Fruit fly (Drosophila melanogaster) whole organism, wandering third instar larva: ENCODE data around the gene RpS4.

ENCODE experiments used
- Abd-B ChIP-seq: fragments of >200 bp; optimal IDR thresholded peaks from 2 replicates; lab custom pipeline; 2017; ENCODE audit warnings: missing biosample characterization, missing genetic modification characterization
- CG32264 ChIP-seq: fragments of 200-800 bp; sonication (Bioruptor generic); optimal IDR thresholded peaks from 2 replicates; lab custom pipeline; 2016; ENCODE audit warnings: missing biosample characterization, missing genetic modification characterization
- CG9705 ChIP-seq: fragments of 200-800 bp; sonication (Bioruptor generic); optimal IDR thresholded peaks from 2 replicates; lab custom pipeline; 2018; ENCODE audit warnings: missing biosample characterization, mild to moderate bottlenecking, missing genetic modification characterization
- CrebA ChIP-seq: fragments of 200-800 bp; sonication (Bioruptor generic); optimal IDR thresholded peaks from 2 replicates; lab custom pipeline; 2016; ENCODE audit warnings: missing biosample characterization, mild to moderate bottlenecking, missing genetic modification characterization, borderline replicate concordance
- Dfd ChIP-seq: fragments of >200 bp; optimal IDR thresholded peaks from 2 replicates; lab custom pipeline; 2017; ENCODE audit warnings: missing biosample characterization, missing genetic modification characterization
- Dif ChIP-seq: fragments of 200-275, 200-300 bp; sonication (Bioruptor generic); optimal IDR thresholded peaks from 2 replicates; lab custom pipeline; 2018; ENCODE audit warnings: missing biosample characterization, missing genetic modification characterization; ENCODE audit not compliant: partially characterized antibody
- GATAd ChIP-seq: sonication (Bioruptor generic); optimal IDR thresholded peaks from 2 replicates; lab custom pipeline; 2016; ENCODE audit warnings: missing biosample characterization, missing genetic modification characterization
- HLH106 ChIP-seq: fragments of 200-800 bp; optimal IDR thresholded peaks from 3 replicates; lab custom pipeline; 2019; ENCODE audit warnings: missing biosample characterization, mild to moderate bottlenecking, missing genetic modification characterization, moderate library complexity
- Hnf4 ChIP-seq: fragments of 200-800 bp; sonication (Bioruptor generic); optimal IDR thresholded peaks from 2 replicates; lab custom pipeline; 2016; ENCODE audit warnings: missing biosample characterization, mild to moderate bottlenecking, missing genetic modification characterization
- Hr78 ChIP-seq: fragments of >200 bp; optimal IDR thresholded peaks from 2 replicates; lab custom pipeline; 2017; ENCODE audit warnings: missing biosample characterization, missing genetic modification characterization
- Hr83 ChIP-seq: fragments of 200-300 bp; sonication (Bioruptor generic); optimal IDR thresholded peaks from 2 replicates; lab custom pipeline; 2016; ENCODE audit warnings: missing biosample characterization, mild to moderate bottlenecking, missing genetic modification characterization, moderate library complexity; ENCODE audit not compliant: poor library complexity, severe bottlenecking
- Jra ChIP-seq: sonication (Bioruptor generic); optimal IDR thresholded peaks from 2 replicates; lab custom pipeline; 2016; ENCODE audit warnings: missing biosample characterization, missing genetic modification characterization
- Mio ChIP-seq: sonication (Bioruptor generic); optimal IDR thresholded peaks from 2 replicates; lab custom pipeline; 2016; ENCODE audit warnings: missing biosample characterization, missing genetic modification characterization
- Myc ChIP-seq: fragments of >200 bp; optimal IDR thresholded peaks from 2 replicates; lab custom pipeline; 2017
- N ChIP-seq: fragments of >200 bp; optimal IDR thresholded peaks from 2 replicates; lab custom pipeline; 2018; ENCODE audit warnings: missing biosample characterization, missing external identifiers, missing genetic modification characterization
- OdsH ChIP-seq: fragments of 200-800 bp; sonication (Bioruptor generic); optimal IDR thresholded peaks from 2 replicates; lab custom pipeline; 2016; ENCODE audit warnings: missing biosample characterization, mild to moderate bottlenecking, missing genetic modification characterization
- Rel ChIP-seq, 2 experiments: fragments of 200-800 bp; sonication (Bioruptor generic) in 1 of 2; optimal IDR thresholded peaks; 2 replicates in 1 of 2; 3 replicates in 1 of 2; lab custom pipeline; 2016 to 2019; ENCODE audit warnings: mild to moderate bottlenecking in 2 of 2, missing biosample characterization in 2 of 2, missing genetic modification characterization in 2 of 2, moderate library complexity in 1 of 2
- Sp1 ChIP-seq: fragments of 200-800 bp; sonication (Bioruptor generic); optimal IDR thresholded peaks from 3 replicates; lab custom pipeline; 2019; ENCODE audit warnings: missing biosample characterization, mild to moderate bottlenecking, missing genetic modification characterization, moderate library complexity
- Vsx2 ChIP-seq: fragments of 200-300, 225-300 bp; sonication (Bioruptor generic); optimal IDR thresholded peaks from 2 replicates; lab custom pipeline; 2018; ENCODE audit warnings: missing biosample characterization, missing genetic modification characterization; ENCODE audit not compliant: partially characterized antibody
- br ChIP-seq: fragments of 200-800 bp; sonication (Bioruptor generic); optimal IDR thresholded peaks from 2 replicates; lab custom pipeline; 2016; ENCODE audit warnings: missing biosample characterization, missing genetic modification characterization
- brk ChIP-seq: fragments of 200-800 bp; sonication (Bioruptor generic); optimal IDR thresholded peaks from 2 replicates; lab custom pipeline; 2016; ENCODE audit warnings: missing biosample characterization, mild to moderate bottlenecking, missing genetic modification characterization
- dl ChIP-seq, 2 experiments: fragments of 175-275, 200-275 bp in 1 of 2; fragments of 200-275 bp in 1 of 2; sonication (Bioruptor generic); optimal IDR thresholded peaks; lab custom pipeline; 2018; ENCODE audit warnings: mild to moderate bottlenecking in 2 of 2, missing biosample characterization in 2 of 2, missing genetic modification characterization in 2 of 2, moderate library complexity in 2 of 2; ENCODE audit not compliant: partially characterized antibody in 2 of 2, insufficient read depth in 1 of 2
- dmrt93B ChIP-seq: fragments of 200-800 bp; sonication (Bioruptor generic); optimal IDR thresholded peaks from 2 replicates; lab custom pipeline; 2018; ENCODE audit warnings: missing biosample characterization, mild to moderate bottlenecking, missing genetic modification characterization
- dsf ChIP-seq: sonication (Bioruptor generic); optimal IDR thresholded peaks from 2 replicates; lab custom pipeline; 2016; ENCODE audit warnings: missing biosample characterization, missing genetic modification characterization, borderline replicate concordance
- ey ChIP-seq: fragments of 200-800 bp; sonication (Bioruptor generic); optimal IDR thresholded peaks from 2 replicates; lab custom pipeline; 2016; ENCODE audit warnings: missing biosample characterization, missing genetic modification characterization
- foxo ChIP-seq, 2 experiments: fragments of 200-800 bp; sonication (Bioruptor generic); optimal IDR thresholded peaks; 2 replicates in 1 of 2; 3 replicates in 1 of 2; lab custom pipeline; 2016 to 2017; ENCODE audit warnings: missing biosample characterization in 2 of 2, missing genetic modification characterization in 2 of 2
- fru ChIP-seq: fragments of 200-800 bp; sonication (Bioruptor generic); optimal IDR thresholded peaks from 3 replicates; lab custom pipeline; 2016; ENCODE audit warnings: missing biosample characterization, mild to moderate bottlenecking, missing genetic modification characterization
- h ChIP-seq: fragments of 200-800 bp; sonication (Bioruptor generic); optimal IDR thresholded peaks from 3 replicates; lab custom pipeline; 2016; ENCODE audit warnings: missing biosample characterization, mild to moderate bottlenecking, missing genetic modification characterization
- jim ChIP-seq: fragments of 175-275, 200-325 bp; sonication (Bioruptor generic); optimal IDR thresholded peaks from 2 replicates; lab custom pipeline; 2016; ENCODE audit warnings: missing biosample characterization, mild to moderate bottlenecking, missing genetic modification characterization
- lola ChIP-seq: fragments of >200 bp; optimal IDR thresholded peaks from 2 replicates; lab custom pipeline; 2017; ENCODE audit warnings: missing biosample characterization, missing genetic modification characterization
- pan ChIP-seq: fragments of >200 bp; optimal IDR thresholded peaks from 2 replicates; lab custom pipeline; 2017
- psq ChIP-seq: fragments of 200-800 bp; sonication (Bioruptor generic); optimal IDR thresholded peaks from 3 replicates; lab custom pipeline; 2017; ENCODE audit warnings: missing biosample characterization, mild to moderate bottlenecking, missing genetic modification characterization, moderate library complexity
- rgr ChIP-seq: fragments of 200-800 bp; sonication (Bioruptor generic); optimal IDR thresholded peaks from 3 replicates; lab custom pipeline; 2016; ENCODE audit warnings: missing biosample characterization, mild to moderate bottlenecking, missing genetic modification characterization
- sage ChIP-seq: fragments of 200-800 bp; sonication (Bioruptor generic); optimal IDR thresholded peaks from 2 replicates; lab custom pipeline; 2016; ENCODE audit warnings: missing biosample characterization, mild to moderate bottlenecking, missing genetic modification characterization
- sv ChIP-seq: fragments of 200-800 bp; sonication (Bioruptor generic); optimal IDR thresholded peaks from 3 replicates; lab custom pipeline; 2016; ENCODE audit warnings: missing biosample characterization, missing genetic modification characterization
- tai ChIP-seq: sonication (Bioruptor generic); optimal IDR thresholded peaks from 2 replicates; lab custom pipeline; 2016; ENCODE audit warnings: missing biosample characterization, missing genetic modification characterization
- usp ChIP-seq: fragments of >200 bp; optimal IDR thresholded peaks from 2 replicates; lab custom pipeline; 2017; ENCODE audit warnings: missing biosample characterization, missing genetic modification characterization
- woc ChIP-seq: sonication (Bioruptor generic); optimal IDR thresholded peaks from 2 replicates; lab custom pipeline; 2016; ENCODE audit warnings: missing biosample characterization, mild to moderate bottlenecking, missing genetic modification characterization

The RpS4 gene

dm6 chr3L:13017803-13018324 lies 23.7 kb upstream of the RpS4 start, which contains the start of the genes mRpL20 and Icmt:
TSS of gene mRpL20 (minus strand) at chr3L:13017867.
TSS of gene Icmt (plus strand) at chr3L:13018266.
- TF ChIP-seq sage (GFP tag; lab: Kevin White, UChicago) (peak; percentile 76), Rel (GFP tag; optimal IDR thresholded peaks at IDR 0.05; lab: Kevin White, UChicago) (peak; percentile 3), Rel (tag; optimal IDR thresholded peaks at IDR 0.05; lab: Kevin White, UChicago) (peak; percentile 85), Myc (lab: Kevin White, UChicago) (no peak), pan (lab: Kevin White, UChicago) (no peak), jim (GFP tag; lab: Kevin White, UChicago) (no peak), Hr83 (peak; percentile 55), woc (peak; percentile 72), lola (GFP tag; lab: Kevin White, UChicago) (no peak), h (GFP tag; lab: Kevin White, UChicago) (peak; percentile 89), usp (no peak), Sp1 (GFP tag; lab: Kevin White, UChicago) (peak; percentile 97), Jra (GFP tag; lab: Kevin White, UChicago) (peak; percentile 84), fru (GFP tag; lab: Kevin White, UChicago) (peak; percentile 89), CrebA (GFP tag; lab: Kevin White, UChicago) (no peak), Dfd (GFP tag; lab: Kevin White, UChicago) (peak; percentile 79), tai (peak; percentile 89), Abd-B (no peak), Dif (GFP tag; lab: Kevin White, UChicago) (no peak), HLH106 (tag; lab: Kevin White, UChicago) (peak; percentile 97), OdsH (GFP tag; lab: Kevin White, UChicago) (peak; percentile 93), GATAd (GFP tag; lab: Kevin White, UChicago) (peak; percentile 51), brk (peak; percentile 83), Mio (no peak), foxo (GFP tag; optimal IDR thresholded peaks at IDR 0.05; lab: Kevin White, UChicago) (peak in 1 of 2 experiments; percentile 97), Hnf4 (peak; percentile 93), CG9705 (GFP tag; lab: Kevin White, UChicago) (peak; percentile 75), N (GFP tag; lab: Kevin White, UChicago) (no peak), CG32264 (GFP tag; lab: Kevin White, UChicago) (peak; percentile 51), dl (GFP tag; optimal IDR thresholded peaks at IDR 0.05; lab: Kevin White, UChicago; ENCODE audit: insufficient read depth in 1 of 2, partially characterized antibody in 2 of 2) (no peak), psq (GFP tag; lab: Kevin White, UChicago) (peak; percentile 93), sv (peak; percentile 76), Hr78 (GFP tag; lab: Kevin White, UChicago) (no peak), dsf (peak; percentile 83), Vsx2 (GFP tag; lab: Kevin White, UChicago) (no peak), br (peak; percentile 71), rgr (GFP tag; lab: Kevin White, UChicago) (peak; percentile 94), dmrt93B (GFP tag; lab: Kevin White, UChicago) (peak; percentile 77), ey (peak; percentile 69)

- no peak for TF ChIP-seq CrebA (GFP tag; lab: Kevin White, UChicago)
- peak; percentile 35 for TF ChIP-seq tai
These were observed 22.2 kb upstream of the RpS4 start for dm6 chr3L:13019249-13019956.
